Worm (Caenorhabditis elegans) whole organism, L4 larva: Measurements from ENCODE around the gene F14E5.8.
A peak's percentile ranks its signal among the peaks of the same experiment; 100 is the strongest.

Source experiments
- D1046.2 ChIP-seq: fragments of 200-800 bp; sonication (Bioruptor generic); IDR thresholded peaks from 2 replicates; pipeline ENCODE4 v1.3.6; 2022; ENCODE audit warnings: missing genetic modification characterization, missing compliant biosample characterization
- F44E2.7 ChIP-seq: fragments of 200-800 bp; sonication (Bioruptor generic); IDR thresholded peaks from 2 replicates; pipeline ENCODE4 v2.1.2; 2022; ENCODE audit warnings: missing genetic modification characterization, missing compliant biosample characterization
- T26A8.4 ChIP-seq: fragments of 200-800 bp; sonication (Bioruptor generic); IDR thresholded peaks from 2 replicates; pipeline ENCODE4 v1.3.6; 2022; ENCODE audit warnings: missing genetic modification characterization, missing compliant biosample characterization
- Y75B8A.6 ChIP-seq: fragments of 200-800 bp; sonication (Bioruptor generic); IDR thresholded peaks from 2 replicates; pipeline ENCODE4 v1.3.6; 2022; ENCODE audit warnings: missing genetic modification reagents, missing genetic modification characterization, missing compliant biosample characterization
- ZK337.2 ChIP-seq: fragments of 200-800 bp; sonication (Bioruptor generic); IDR thresholded peaks from 2 replicates; pipeline ENCODE4 v1.3.6; 2022; ENCODE audit warnings: missing genetic modification reagents, missing genetic modification characterization, missing compliant biosample characterization
- ZK546.5 ChIP-seq, 2 experiments: sonication (generic microtip); optimal IDR thresholded peaks; 2 replicates each; lab custom pipeline; 2017; ENCODE audit warnings: missing biosample characterization in 2 of 2, missing genetic modification characterization in 2 of 2
- aha-1 ChIP-seq: fragments of 150-350 bp; peaks from one replicate; lab custom pipeline; 2014; ENCODE audit warnings: missing biosample characterization, missing genetic modification characterization
- ceh-20 ChIP-seq: fragments of 200-800 bp; sonication (Bioruptor generic); IDR thresholded peaks from 2 replicates; pipeline ENCODE4 v1.3.6; 2022; ENCODE audit warnings: missing genetic modification reagents, missing genetic modification characterization, missing compliant biosample characterization
- ceh-28 ChIP-seq: fragments of 150-350 bp; optimal IDR thresholded peaks from 2 replicates; lab custom pipeline; 2014; ENCODE audit warnings: missing biosample characterization, missing genetic modification reagents, missing genetic modification characterization
- ceh-44 ChIP-seq: fragments of 200-800 bp; sonication (Bioruptor generic); IDR thresholded peaks from 2 replicates; pipeline ENCODE4 v1.3.6; 2022; ENCODE audit warnings: missing genetic modification reagents, missing genetic modification characterization, missing compliant biosample characterization
- cey-2 ChIP-seq: sonication (generic microtip); optimal IDR thresholded peaks from 3 replicates; lab custom pipeline; 2017; ENCODE audit warnings: missing genetic modification characterization, mild to moderate bottlenecking, missing compliant biosample characterization, antibody characterized with exemption, borderline replicate concordance; ENCODE audit not compliant: insufficient read depth
- daf-12 ChIP-seq: fragments of 150-350 bp; optimal IDR thresholded peaks from 2 replicates; lab custom pipeline; 2014; ENCODE audit warnings: missing biosample characterization, missing genetic modification reagents, missing genetic modification characterization
- daf-16 ChIP-seq, 3 experiments: sonication (generic microtip); optimal IDR thresholded peaks; 2 replicates each; lab custom pipeline; 2016 to 2017; ENCODE audit warnings: missing genetic modification characterization in 3 of 3, missing genetic modification reagents in 3 of 3, mild to moderate bottlenecking in 2 of 3, missing compliant biosample characterization in 2 of 3, missing biosample characterization in 1 of 3, moderate library complexity in 1 of 3
- dmd-8 ChIP-seq: fragments of 200-800 bp; sonication (Bioruptor generic); IDR thresholded peaks from 2 replicates; pipeline ENCODE4 v1.3.6; 2022; ENCODE audit warnings: missing genetic modification characterization, missing compliant biosample characterization
- egl-27 ChIP-seq: sonication (generic microtip); optimal IDR thresholded peaks from 3 replicates; lab custom pipeline; 2017; ENCODE audit warnings: missing biosample characterization, missing genetic modification reagents, missing genetic modification characterization
- fkh-10 ChIP-seq: fragments of 150-350 bp; optimal IDR thresholded peaks from 2 replicates; lab custom pipeline; 2014; ENCODE audit warnings: missing biosample characterization, missing genetic modification reagents, missing genetic modification characterization
- hlh-11 ChIP-seq: fragments of 200-800 bp; sonication (Bioruptor generic); optimal IDR thresholded peaks from 2 replicates; lab custom pipeline; 2018; ENCODE audit warnings: mild to moderate bottlenecking, missing genetic modification characterization, missing compliant biosample characterization
- hmg-1.1 ChIP-seq: fragments of 200-800 bp; sonication (Bioruptor generic); IDR thresholded peaks from 2 replicates; pipeline ENCODE4 v1.3.6; 2022; ENCODE audit warnings: missing genetic modification reagents, missing genetic modification characterization, missing compliant biosample characterization
- jun-1 ChIP-seq: fragments of 150-350 bp; optimal IDR thresholded peaks from 2 replicates; lab custom pipeline; 2014; ENCODE audit warnings: missing biosample characterization, missing genetic modification reagents, missing genetic modification characterization
- lin-13 ChIP-seq: fragments of 150-350 bp; optimal IDR thresholded peaks from 2 replicates; lab custom pipeline; 2014; ENCODE audit warnings: missing biosample characterization, missing genetic modification reagents, missing genetic modification characterization
- lin-15B ChIP-seq: fragments of 150-350 bp; sonication (generic microtip); optimal IDR thresholded peaks from 3 replicates; lab custom pipeline; 2014; ENCODE audit warnings: missing biosample characterization, missing genetic modification characterization
- lin-29 ChIP-seq: fragments of 200-800 bp; sonication (Bioruptor generic); IDR thresholded peaks from 2 replicates; pipeline ENCODE4 v1.3.6; 2022; ENCODE audit warnings: missing genetic modification reagents, missing genetic modification characterization, missing compliant biosample characterization
- lin-38 ChIP-seq: fragments of 200-800 bp; sonication (Bioruptor generic); IDR thresholded peaks from 2 replicates; pipeline ENCODE4 v1.3.6; 2022; ENCODE audit warnings: missing genetic modification reagents, missing genetic modification characterization, missing compliant biosample characterization
- lsy-2 ChIP-seq, 2 experiments: fragments of 150-350 bp in 1 of 2; sonication (generic microtip) in 1 of 2; optimal IDR thresholded peaks; 2 replicates each; lab custom pipeline; 2014 to 2017; ENCODE audit warnings: missing biosample characterization in 2 of 2, missing genetic modification characterization in 2 of 2
- madf-9 ChIP-seq: fragments of 200-800 bp; sonication (Bioruptor generic); conservative IDR thresholded peaks from 2 replicates; pipeline ENCODE4 v1.3.6; 2022; ENCODE audit warnings: missing genetic modification reagents, missing genetic modification characterization, missing compliant biosample characterization
- mdl-1 ChIP-seq, 2 experiments: fragments of 150-350 bp in 1 of 2; sonication (generic microtip) in 1 of 2; optimal IDR thresholded peaks; 2 replicates each; lab custom pipeline; 2014 to 2017; ENCODE audit warnings: missing biosample characterization in 2 of 2, missing genetic modification characterization in 2 of 2
- mes-2 ChIP-seq: sonication (generic microtip); optimal IDR thresholded peaks from 2 replicates; lab custom pipeline; 2016; ENCODE audit warnings: missing genotype, mild to moderate bottlenecking, missing genetic modification characterization, missing compliant biosample characterization; ENCODE audit not compliant: poor library complexity, severe bottlenecking
- mxl-2 ChIP-seq: fragments of 200-800 bp; sonication (Bioruptor generic); conservative IDR thresholded peaks from 2 replicates; pipeline ENCODE4 v1.3.6; 2022; ENCODE audit warnings: missing genetic modification reagents, missing genetic modification characterization, missing compliant biosample characterization
- mxl-3 ChIP-seq: fragments of 200-800 bp; sonication (Bioruptor generic); optimal IDR thresholded peaks from 2 replicates; lab custom pipeline; 2018; ENCODE audit warnings: mild to moderate bottlenecking, missing genetic modification characterization, missing compliant biosample characterization
- nhr-10 ChIP-seq: fragments of 150-350 bp; optimal IDR thresholded peaks from 2 replicates; lab custom pipeline; 2014; ENCODE audit warnings: missing biosample characterization, missing genetic modification characterization
- nhr-11 ChIP-seq: fragments of 150-350 bp; optimal IDR thresholded peaks from 2 replicates; lab custom pipeline; 2014; ENCODE audit warnings: missing biosample characterization, missing genetic modification characterization
- nhr-111 ChIP-seq: fragments of 200-800 bp; sonication (Bioruptor generic); optimal IDR thresholded peaks from 2 replicates; lab custom pipeline; 2018; ENCODE audit warnings: mild to moderate bottlenecking, missing genetic modification characterization, missing compliant biosample characterization
- nhr-25 ChIP-seq: sonication (generic microtip); optimal IDR thresholded peaks from 2 replicates; lab custom pipeline; 2017; ENCODE audit warnings: missing genetic modification characterization, mild to moderate bottlenecking, missing compliant biosample characterization, antibody characterized with exemption, moderate library complexity, borderline replicate concordance; ENCODE audit not compliant: insufficient read depth
- nhr-48 ChIP-seq: sonication (generic microtip); optimal IDR thresholded peaks from 2 replicates; lab custom pipeline; 2016; ENCODE audit warnings: mild to moderate bottlenecking, missing genetic modification characterization, missing compliant biosample characterization
- nhr-6 ChIP-seq: fragments of 150-350 bp; optimal IDR thresholded peaks from 2 replicates; lab custom pipeline; 2014; ENCODE audit warnings: missing biosample characterization, missing genetic modification characterization
- nhr-76 ChIP-seq: fragments of 150-350 bp; optimal IDR thresholded peaks from 2 replicates; lab custom pipeline; 2014; ENCODE audit warnings: missing biosample characterization, missing genetic modification characterization
- nhr-77 ChIP-seq: fragments of 150-350 bp; optimal IDR thresholded peaks from 2 replicates; lab custom pipeline; 2014; ENCODE audit warnings: missing biosample characterization, missing genetic modification characterization
- pha-4 ChIP-seq, 2 experiments: fragments of 150-350 bp in 1 of 2; fragments of 200-800 bp in 1 of 2; sonication (Bioruptor generic) in 1 of 2; IDR thresholded peaks in 1 of 2; optimal IDR thresholded peaks in 1 of 2; 2 replicates each; pipeline versions ENCODE4 v1.3.6 to Lab custom; 2014 to 2022; ENCODE audit warnings: missing genetic modification characterization in 2 of 2, missing genetic modification reagents in 2 of 2, missing biosample characterization in 1 of 2, missing compliant biosample characterization in 1 of 2
- php-3 ChIP-seq: fragments of 200-800 bp; sonication (Bioruptor generic); IDR thresholded peaks from 2 replicates; pipeline ENCODE4 v1.3.6; 2022; ENCODE audit warnings: missing genetic modification reagents, missing genetic modification characterization, missing compliant biosample characterization
- pqm-1 ChIP-seq: sonication (generic microtip); optimal IDR thresholded peaks from 2 replicates; lab custom pipeline; 2017; ENCODE audit warnings: missing biosample characterization, missing genetic modification characterization
- set-16 ChIP-seq: fragments of 200-800 bp; sonication (Bioruptor generic); IDR thresholded peaks from 2 replicates; pipeline ENCODE4 v1.3.6; 2022; ENCODE audit warnings: missing genetic modification reagents, missing genetic modification characterization, missing compliant biosample characterization
- skn-1 ChIP-seq: fragments of 150-350 bp; optimal IDR thresholded peaks from 2 replicates; lab custom pipeline; 2014; ENCODE audit warnings: missing biosample characterization, missing genetic modification characterization
- snpc-1.2 ChIP-seq: fragments of 200-800 bp; sonication (Bioruptor generic); IDR thresholded peaks from 2 replicates; pipeline ENCODE4 v1.3.6; 2022; ENCODE audit warnings: missing genetic modification reagents, missing genetic modification characterization, missing compliant biosample characterization
- snpc-4 ChIP-seq: fragments of 150-350 bp; optimal IDR thresholded peaks from 2 replicates; lab custom pipeline; 2014; ENCODE audit warnings: missing biosample characterization, missing genetic modification characterization
- spr-3 ChIP-seq: fragments of 200-800 bp; sonication (Bioruptor generic); optimal IDR thresholded peaks from 2 replicates; lab custom pipeline; 2018; ENCODE audit warnings: mild to moderate bottlenecking, missing genetic modification characterization, missing compliant biosample characterization
- tag-97 ChIP-seq: fragments of 200-800 bp; sonication (Bioruptor generic); IDR thresholded peaks from 2 replicates; pipeline ENCODE4 v1.3.6; 2022; ENCODE audit warnings: missing genetic modification characterization, missing compliant biosample characterization
- unc-62 ChIP-seq, 3 experiments: fragments of 150-350 bp in 1 of 3; sonication (generic microtip); optimal IDR thresholded peaks in 2 of 3; peaks in 1 of 3; 1 replicate in 1 of 3; 2 replicates in 2 of 3; lab custom pipeline; 2014 to 2017; ENCODE audit warnings: missing biosample characterization in 3 of 3, missing genetic modification characterization in 3 of 3, missing genetic modification reagents in 3 of 3, missing genotype in 1 of 3
- vab-7 ChIP-seq: fragments of 200-800 bp; sonication (Bioruptor generic); IDR thresholded peaks from 2 replicates; pipeline ENCODE4 v1.3.6; 2022; ENCODE audit warnings: missing genetic modification reagents, missing genetic modification characterization, missing compliant biosample characterization
- zag-1 ChIP-seq: fragments of 150-350 bp; optimal IDR thresholded peaks from 2 replicates; lab custom pipeline; 2014; ENCODE audit warnings: missing biosample characterization, missing genetic modification characterization
- zip-11 ChIP-seq: fragments of 200-800 bp; sonication (Bioruptor generic); IDR thresholded peaks from 2 replicates; pipeline ENCODE4 v1.3.6; 2022; ENCODE audit warnings: missing genetic modification characterization, missing compliant biosample characterization
- zip-2 ChIP-seq: fragments of 150-350 bp; optimal IDR thresholded peaks from 2 replicates; lab custom pipeline; 2014; ENCODE audit warnings: missing biosample characterization, missing genetic modification characterization

Gene F14E5.8

ce11 chrII:8384344-8384743, 35.6 kb upstream of the F14E5.8 start:
- TF ChIP-seq daf-12 (tag; lab: Kevin White, UChicago): no peak
- TF ChIP-seq set-16 (GFP tag; lab: Robert Waterston, UW): no peak
- TF ChIP-seq daf-16 (GFP tag; optimal IDR thresholded peaks at IDR 0.05; lab: Kevin White, UChicago): no peak
- peak; percentile 36 for TF ChIP-seq daf-16 (tag; optimal IDR thresholded peaks at IDR 0.05; lab: Kevin White, UChicago)
- TF ChIP-seq dmd-8 (GFP tag; lab: Robert Waterston, UW): no peak
- no peak for TF ChIP-seq hmg-1.1 (GFP tag; lab: Robert Waterston, UW)
- TF ChIP-seq nhr-10: no peak
- peak; percentile 37 for TF ChIP-seq nhr-48
- TF ChIP-seq skn-1 (tag; lab: Kevin White, UChicago): no peak
- no peak for TF ChIP-seq lin-38 (GFP tag; lab: Robert Waterston, UW)
- no peak for TF ChIP-seq zip-2 (tag; lab: Kevin White, UChicago)
- TF ChIP-seq nhr-77 (tag; lab: Kevin White, UChicago): peak; percentile 65
- TF ChIP-seq nhr-25 (tag; lab: Kevin White, UChicago): no peak
- no peak for TF ChIP-seq unc-62 (GFP tag; optimal IDR thresholded peaks at IDR 0.05 in 1 of 2; lab: Kevin White, UChicago)
- TF ChIP-seq unc-62 (tag; optimal IDR thresholded peaks at IDR 0.05; lab: Kevin White, UChicago): no peak
- no peak for TF ChIP-seq ceh-28 (tag; lab: Kevin White, UChicago)
- TF ChIP-seq ceh-20 (GFP tag; lab: Robert Waterston, UW): no peak
- no peak for TF ChIP-seq mxl-2 (GFP tag; lab: Robert Waterston, UW)
- peak; percentile 20 for TF ChIP-seq nhr-6 (tag; lab: Kevin White, UChicago)
- no peak for TF ChIP-seq ZK337.2
- TF ChIP-seq php-3 (GFP tag; lab: Robert Waterston, UW): no peak
- no peak for TF ChIP-seq jun-1
- TF ChIP-seq lin-15B (tag; lab: Kevin White, UChicago): no peak
- no peak for TF ChIP-seq lin-29 (GFP tag; lab: Robert Waterston, UW)
- TF ChIP-seq Y75B8A.6 (GFP tag; lab: Robert Waterston, UW): no peak
- TF ChIP-seq hlh-11: peak; percentile 78
- peak in 1 of 2 experiments; percentile 19 for TF ChIP-seq mdl-1 (tag; optimal IDR thresholded peaks at IDR 0.05; lab: Kevin White, UChicago)
- no peak for TF ChIP-seq zip-11 (GFP tag; lab: Robert Waterston, UW)
- peak; percentile 2 for TF ChIP-seq mxl-3 (GFP tag; lab: Kevin White, UChicago)
- no peak for TF ChIP-seq vab-7 (GFP tag; lab: Robert Waterston, UW)
- TF ChIP-seq ceh-44: no peak
- no peak for TF ChIP-seq D1046.2 (GFP tag; lab: Robert Waterston, UW)
- no peak for TF ChIP-seq nhr-111 (GFP tag; lab: Kevin White, UChicago)
- TF ChIP-seq snpc-4 (tag; lab: Kevin White, UChicago): no peak
- TF ChIP-seq lin-13 (GFP tag; lab: Kevin White, UChicago): no peak
- no peak for TF ChIP-seq egl-27
- no peak for TF ChIP-seq spr-3 (GFP tag; lab: Kevin White, UChicago)
- no peak for TF ChIP-seq zag-1
- no peak for TF ChIP-seq madf-9 (GFP tag; lab: Robert Waterston, UW)
- TF ChIP-seq T26A8.4 (GFP tag; lab: Robert Waterston, UW): no peak
- TF ChIP-seq ZK546.5 (tag; optimal IDR thresholded peaks at IDR 0.05; lab: Kevin White, UChicago): no peak
- TF ChIP-seq tag-97 (GFP tag; lab: Robert Waterston, UW): no peak
- peak; percentile 81 for TF ChIP-seq pqm-1 (tag; lab: Kevin White, UChicago)
- TF ChIP-seq cey-2 (tag; lab: Kevin White, UChicago): no peak
- no peak for TF ChIP-seq F44E2.7 (GFP tag; lab: Robert Waterston, UW)
- no peak for TF ChIP-seq snpc-1.2 (GFP tag; lab: Robert Waterston, UW)
- TF ChIP-seq pha-4 (GFP tag; IDR thresholded peaks at IDR 0.05; lab: Robert Waterston, UW): no peak
- TF ChIP-seq pha-4 (tag; optimal IDR thresholded peaks at IDR 0.05; lab: Kevin White, UChicago): no peak
- no peak for TF ChIP-seq nhr-11 (tag; lab: Kevin White, UChicago)
- peak; percentile 44 for TF ChIP-seq mes-2
- no peak for TF ChIP-seq nhr-76 (tag; lab: Kevin White, UChicago)
- peak in 1 of 2 experiments; percentile 25 for TF ChIP-seq lsy-2 (tag; optimal IDR thresholded peaks at IDR 0.05; lab: Kevin White, UChicago)
- peak; percentile 72 for TF ChIP-seq aha-1 (tag; lab: Kevin White, UChicago)
- no peak for TF ChIP-seq fkh-10 (GFP tag; lab: Kevin White, UChicago)
